Worm (Caenorhabditis elegans) whole organism, L4/young adult: ENCODE measurements around the gene rabr-1.

Experiments
- W03F9.2 ChIP-seq: fragments of 150-350 bp; optimal IDR thresholded peaks from 2 replicates; lab custom pipeline; 2014; ENCODE audit warnings: missing biosample characterization, missing genetic modification characterization
- him-1 ChIP-seq: sonication (generic microtip); optimal IDR thresholded peaks from 2 replicates; lab custom pipeline; 2016; ENCODE audit warnings: missing genotype, missing genetic modification reagents, missing genetic modification characterization, missing compliant biosample characterization

- no peak for TF ChIP-seq him-1 (tag; lab: Kevin White, UChicago)
- TF ChIP-seq W03F9.2 (tag; lab: Kevin White, UChicago) = no peak
Measured at ce11 chrX:2447214-2447613, 48.8 kb upstream of the rabr-1 start.
